Worm (Caenorhabditis elegans) whole organism, mixed stage, embryonic: ENCODE results near the gene srsx-33.

Experiments used
- M03D4.4 ChIP-seq: sonication (generic microtip); optimal IDR thresholded peaks from 2 replicates; lab custom pipeline; 2017; ENCODE audit warnings: mild to moderate bottlenecking, missing genetic modification characterization, missing compliant biosample characterization
- blmp-1 ChIP-seq: fragments of 150-350 bp; optimal IDR thresholded peaks from 2 replicates; lab custom pipeline; 2014; ENCODE audit warnings: missing biosample characterization, missing genetic modification characterization
- ceh-39 ChIP-seq: fragments of 150-350 bp; optimal IDR thresholded peaks from 2 replicates; lab custom pipeline; 2014; ENCODE audit warnings: missing biosample characterization, missing genetic modification characterization
- ceh-43 ChIP-seq: fragments of 200-800 bp; sonication (Bioruptor generic); optimal IDR thresholded peaks from 2 replicates; lab custom pipeline; 2018; ENCODE audit warnings: mild to moderate bottlenecking, missing genetic modification characterization, moderate library complexity, missing compliant biosample characterization
- ceh-83 ChIP-seq: fragments of 200-800 bp; sonication (Bioruptor generic); optimal IDR thresholded peaks from 2 replicates; lab custom pipeline; 2018; ENCODE audit warnings: mild to moderate bottlenecking, missing genetic modification characterization, missing compliant biosample characterization
- ces-1 ChIP-seq: fragments of 150-350 bp; optimal IDR thresholded peaks from 2 replicates; lab custom pipeline; 2014; ENCODE audit warnings: missing biosample characterization, missing genetic modification reagents, missing genetic modification characterization
- cnd-1 ChIP-seq: fragments of 200-800 bp; sonication (Bioruptor generic); optimal IDR thresholded peaks from 2 replicates; lab custom pipeline; 2018; ENCODE audit warnings: mild to moderate bottlenecking, missing genetic modification characterization, missing compliant biosample characterization
- elt-3 ChIP-seq: fragments of 150-350 bp; optimal IDR thresholded peaks from 2 replicates; lab custom pipeline; 2014; ENCODE audit warnings: missing biosample characterization, missing genetic modification characterization
- flh-1 ChIP-seq: fragments of 200-800 bp; sonication (Bioruptor generic); optimal IDR thresholded peaks from 2 replicates; lab custom pipeline; 2018; ENCODE audit warnings: mild to moderate bottlenecking, missing genetic modification characterization, moderate library complexity, missing compliant biosample characterization
- ham-2 ChIP-seq: fragments of 200-800 bp; sonication (Bioruptor generic); optimal IDR thresholded peaks from 2 replicates; lab custom pipeline; 2018; ENCODE audit warnings: mild to moderate bottlenecking, missing genetic modification characterization, missing compliant biosample characterization
- hlh-1 ChIP-seq: fragments of 150-350 bp; optimal IDR thresholded peaks from 2 replicates; lab custom pipeline; 2014; ENCODE audit warnings: missing biosample characterization, missing genetic modification reagents, missing genetic modification characterization
- lin-13 ChIP-seq: fragments of 150-350 bp; optimal IDR thresholded peaks from 2 replicates; lab custom pipeline; 2014; ENCODE audit warnings: missing biosample characterization, missing genetic modification characterization
- lin-32 ChIP-seq: fragments of 200-800 bp; sonication (Bioruptor generic); optimal IDR thresholded peaks from 2 replicates; lab custom pipeline; 2018; ENCODE audit warnings: mild to moderate bottlenecking, missing genetic modification characterization, missing compliant biosample characterization
- lsy-2 ChIP-seq: fragments of 150-350 bp; optimal IDR thresholded peaks from 2 replicates; lab custom pipeline; 2014; ENCODE audit warnings: missing biosample characterization, missing genetic modification characterization
- mep-1 ChIP-seq: fragments of 150-350 bp; optimal IDR thresholded peaks from 2 replicates; lab custom pipeline; 2017; ENCODE audit warnings: missing biosample characterization, missing genetic modification reagents, missing genetic modification characterization, inconsistent platforms
- mls-2 ChIP-seq: sonication (generic microtip); optimal IDR thresholded peaks from 2 replicates; lab custom pipeline; 2016; ENCODE audit warnings: mild to moderate bottlenecking, missing genetic modification characterization, moderate library complexity, missing compliant biosample characterization
- nhr-12 ChIP-seq: fragments of 150-350 bp; optimal IDR thresholded peaks from 2 replicates; lab custom pipeline; 2014; ENCODE audit warnings: missing biosample characterization, missing genetic modification characterization
- nhr-2 ChIP-seq: fragments of 150-350 bp; optimal IDR thresholded peaks from 2 replicates; lab custom pipeline; 2014; ENCODE audit warnings: missing biosample characterization, missing genetic modification characterization
- nhr-237 ChIP-seq: fragments of 150-350 bp; optimal IDR thresholded peaks from 2 replicates; lab custom pipeline; 2014; ENCODE audit warnings: missing biosample characterization, missing genetic modification characterization
- nhr-76 ChIP-seq: sonication (generic microtip); optimal IDR thresholded peaks from 2 replicates; lab custom pipeline; 2017; ENCODE audit warnings: missing biosample characterization, missing genetic modification characterization
- pha-4 ChIP-seq: fragments of 150-350 bp; optimal IDR thresholded peaks from 2 replicates; lab custom pipeline; 2018; ENCODE audit warnings: missing biosample characterization, missing genetic modification reagents, missing genetic modification characterization
- sem-2 ChIP-seq: fragments of 200-800 bp; sonication (Bioruptor generic); optimal IDR thresholded peaks from 2 replicates; lab custom pipeline; 2018; ENCODE audit warnings: mild to moderate bottlenecking, missing genetic modification characterization, missing compliant biosample characterization
- snpc-4 ChIP-seq: fragments of 150-350 bp; optimal IDR thresholded peaks from 2 replicates; lab custom pipeline; 2014; ENCODE audit warnings: missing biosample characterization, missing genetic modification characterization
- sptf-1 ChIP-seq: sonication (generic microtip); optimal IDR thresholded peaks from 2 replicates; lab custom pipeline; 2017; ENCODE audit warnings: mild to moderate bottlenecking, missing genetic modification characterization, moderate library complexity, missing compliant biosample characterization
- tbx-8 ChIP-seq: fragments of 200-800 bp; sonication (Bioruptor generic); optimal IDR thresholded peaks from 2 replicates; lab custom pipeline; 2018; ENCODE audit warnings: mild to moderate bottlenecking, missing genetic modification characterization, moderate library complexity, missing compliant biosample characterization
- unc-39 ChIP-seq: fragments of 150-350 bp; optimal IDR thresholded peaks from 2 replicates; lab custom pipeline; 2014; ENCODE audit warnings: missing biosample characterization, missing genetic modification characterization
- unc-62 ChIP-seq: fragments of 150-350 bp; optimal IDR thresholded peaks from 2 replicates; lab custom pipeline; 2014; ENCODE audit warnings: missing biosample characterization, missing genetic modification reagents, missing genetic modification characterization
- zip-8 ChIP-seq: fragments of 150-350 bp; optimal IDR thresholded peaks from 2 replicates; lab custom pipeline; 2014; ENCODE audit warnings: missing biosample characterization, missing genetic modification characterization
- ztf-11 ChIP-seq: fragments of 150-350 bp; optimal IDR thresholded peaks from 2 replicates; lab custom pipeline; 2014; ENCODE audit warnings: missing biosample characterization, missing genetic modification characterization

srsx-33 gene

ce11 chrV:11265482-11265881 is 13.2 kb upstream of the srsx-33 start, which contains the start of gene cln-3.1:
Gene cln-3.1, minus strand, starts transcription at chrV:11265652.
- no peak for TF ChIP-seq ces-1 (GFP tag; lab: Kevin White, UChicago)
- TF ChIP-seq M03D4.4: no peak
- no peak for TF ChIP-seq mls-2 (tag; lab: Kevin White, UChicago)
- no peak for TF ChIP-seq blmp-1 (tag; lab: Kevin White, UChicago)
- no peak for TF ChIP-seq nhr-76 (tag; lab: Kevin White, UChicago)
- TF ChIP-seq lin-32 (GFP tag; lab: Kevin White, UChicago): no peak
- no peak for TF ChIP-seq unc-62 (GFP tag; lab: Kevin White, UChicago)
- no peak for TF ChIP-seq ceh-39 (tag; lab: Kevin White, UChicago)
- no peak for TF ChIP-seq flh-1 (GFP tag; lab: Kevin White, UChicago)
- no peak for TF ChIP-seq ztf-11 (tag; lab: Kevin White, UChicago)
- TF ChIP-seq nhr-2: no peak
- TF ChIP-seq, all 35 proteins: peak for 0

ce11 chrV:11263025-11263424 is 10.7 kb upstream of the srsx-33 start, which contains the start of gene F07B10.4:
Gene F07B10.4, minus strand, starts transcription at chrV:11263125.
- TF ChIP-seq snpc-4 (no peak), hlh-1 (tag; lab: Kevin White, UChicago) (no peak), zip-8 (tag; lab: Kevin White, UChicago) (no peak), lin-32 (GFP tag; lab: Kevin White, UChicago) (no peak)
- TF ChIP-seq, all 35 proteins: peak for 0

DNA sequence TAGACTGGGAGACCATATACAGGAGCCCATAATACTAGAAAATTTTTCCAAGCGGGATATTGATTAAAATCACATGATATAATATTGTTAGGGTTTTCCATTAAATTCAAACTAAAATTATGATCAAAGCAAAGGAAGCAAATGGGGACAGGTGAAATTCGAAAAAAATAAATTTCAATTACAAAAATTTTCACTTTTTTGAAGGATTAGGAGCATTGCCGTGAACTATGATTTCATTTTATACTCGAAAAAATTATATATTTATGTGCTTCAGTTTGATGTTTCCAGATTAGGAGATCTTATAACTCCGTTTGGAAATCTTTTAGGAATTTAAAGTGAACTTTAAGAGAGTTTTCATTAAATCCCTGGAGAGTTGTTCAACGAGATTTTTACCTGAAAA is 8.3 kb upstream of the srsx-33 start, which contains the start of gene F07B10.7:
F07B10.7 (minus strand) TSS at position 101 of the 400 bp plus-strand sequence.
- no peak for TF ChIP-seq ceh-83 (GFP tag; lab: Kevin White, UChicago)

DNA sequence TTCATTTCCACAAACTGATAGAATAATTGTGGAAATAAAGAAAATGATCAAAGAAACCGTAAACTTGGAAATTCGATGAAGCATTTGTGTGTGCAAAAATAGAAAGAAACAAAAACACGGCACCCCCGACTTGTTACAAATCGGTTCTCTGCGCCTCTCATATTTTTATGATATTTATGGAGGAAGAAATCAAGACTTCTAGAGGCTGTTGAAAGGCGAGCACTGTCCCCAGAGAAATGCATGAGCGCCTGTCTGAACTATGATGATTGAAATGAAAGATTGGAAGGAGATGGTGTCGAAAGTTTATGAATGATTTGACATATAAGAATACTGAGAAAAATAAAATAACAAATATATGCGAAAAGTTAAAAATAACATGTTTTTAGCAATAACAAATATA is 6.6 kb upstream of the srsx-33 start, which contains the start of gene lgc-36:
lgc-36 (minus strand) TSS at position 101 of the 400 bp plus-strand sequence.
- TF ChIP-seq blmp-1 (tag; lab: Kevin White, UChicago) (no peak), ceh-39 (tag; lab: Kevin White, UChicago) (no peak), lsy-2 (tag; lab: Kevin White, UChicago) (no peak), sem-2 (GFP tag; lab: Kevin White, UChicago) (no peak), sptf-1 (no peak), cnd-1 (no peak), nhr-12 (tag; lab: Kevin White, UChicago) (no peak)

DNA sequence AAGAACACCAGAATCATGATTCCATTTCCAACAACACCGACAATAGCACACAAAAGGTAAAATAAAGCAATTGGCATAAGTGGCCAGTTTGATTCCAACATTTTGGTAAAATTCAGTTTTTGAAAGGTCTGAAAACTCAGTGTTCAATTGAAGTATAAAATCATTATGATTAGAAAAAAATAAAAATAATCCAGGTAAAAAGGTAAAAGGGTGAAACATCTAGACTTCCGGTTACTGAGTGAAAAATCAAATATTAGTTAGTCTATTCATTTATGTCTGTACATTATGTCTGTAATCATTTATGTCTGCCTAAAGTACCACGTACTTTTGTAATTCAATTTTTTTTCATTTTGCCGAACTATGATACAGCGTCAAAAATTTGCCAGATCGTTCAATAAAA is 2.7 kb upstream of the srsx-33 start, which contains the start of gene srsx-31:
srsx-31 (minus strand) TSS at position 101 of the 400 bp plus-strand sequence.
- TF ChIP-seq ham-2 (GFP tag; lab: Kevin White, UChicago): no peak
- no peak for TF ChIP-seq lin-32 (GFP tag; lab: Kevin White, UChicago)
- TF ChIP-seq hlh-1 (tag; lab: Kevin White, UChicago): no peak
- TF ChIP-seq pha-4 (tag; lab: Kevin White, UChicago): no peak
- TF ChIP-seq ceh-39 (tag; lab: Kevin White, UChicago): no peak
- no peak for TF ChIP-seq lsy-2 (tag; lab: Kevin White, UChicago)
- no peak for TF ChIP-seq ceh-43 (GFP tag; lab: Kevin White, UChicago)
- no peak for TF ChIP-seq nhr-12 (tag; lab: Kevin White, UChicago)
- no peak for TF ChIP-seq nhr-2
- no peak for TF ChIP-seq unc-39 (tag; lab: Kevin White, UChicago)
- no peak for TF ChIP-seq ceh-83 (GFP tag; lab: Kevin White, UChicago)
- no peak for TF ChIP-seq nhr-76 (tag; lab: Kevin White, UChicago)

DNA sequence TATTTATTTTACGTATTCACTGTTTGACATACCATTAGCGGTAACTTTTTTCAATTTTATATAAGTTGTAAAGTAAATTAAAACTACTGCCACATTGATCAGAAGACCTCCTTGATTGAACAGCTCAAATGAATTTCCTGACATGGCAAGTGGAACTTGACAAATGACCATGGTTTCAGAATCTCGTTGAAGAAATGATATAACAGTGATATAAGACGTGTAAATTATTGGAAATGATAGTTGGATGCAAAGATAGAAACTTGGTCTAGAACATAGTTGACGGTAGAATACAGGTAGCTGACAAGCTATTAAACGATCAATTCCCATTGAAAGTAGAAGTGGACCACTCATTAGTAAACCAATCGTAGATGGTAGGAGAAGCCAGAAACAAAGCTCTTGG is 531 bp downstream of the srsx-33 start:
- TF ChIP-seq elt-3 (tag; lab: Kevin White, UChicago) (no peak), nhr-2 (no peak), pha-4 (tag; lab: Kevin White, UChicago) (no peak), ceh-83 (GFP tag; lab: Kevin White, UChicago) (no peak), blmp-1 (tag; lab: Kevin White, UChicago) (no peak), ces-1 (GFP tag; lab: Kevin White, UChicago) (no peak), mep-1 (tag; lab: Kevin White, UChicago) (no peak), nhr-12 (tag; lab: Kevin White, UChicago) (no peak), unc-39 (tag; lab: Kevin White, UChicago) (no peak), hlh-1 (tag; lab: Kevin White, UChicago) (no peak), nhr-237 (tag; lab: Kevin White, UChicago) (no peak), lin-13 (tag; lab: Kevin White, UChicago) (no peak), sptf-1 (no peak), tbx-8 (GFP tag; lab: Kevin White, UChicago) (no peak), snpc-4 (no peak)
- TF ChIP-seq, all 35 proteins: peak for 0
